Fruit fly (Drosophila melanogaster) ovary, adult (tissue): ENCODE results near the gene AIF.

Source experiments
- CG17801 ChIP-seq: fragments of 200-800 bp; optimal IDR thresholded peaks from 2 replicates; lab custom pipeline; 2019; ENCODE audit warnings: missing biosample characterization, mild to moderate bottlenecking, missing genetic modification characterization, moderate library complexity; ENCODE audit not compliant: partially characterized antibody

Gene AIF

DNA sequence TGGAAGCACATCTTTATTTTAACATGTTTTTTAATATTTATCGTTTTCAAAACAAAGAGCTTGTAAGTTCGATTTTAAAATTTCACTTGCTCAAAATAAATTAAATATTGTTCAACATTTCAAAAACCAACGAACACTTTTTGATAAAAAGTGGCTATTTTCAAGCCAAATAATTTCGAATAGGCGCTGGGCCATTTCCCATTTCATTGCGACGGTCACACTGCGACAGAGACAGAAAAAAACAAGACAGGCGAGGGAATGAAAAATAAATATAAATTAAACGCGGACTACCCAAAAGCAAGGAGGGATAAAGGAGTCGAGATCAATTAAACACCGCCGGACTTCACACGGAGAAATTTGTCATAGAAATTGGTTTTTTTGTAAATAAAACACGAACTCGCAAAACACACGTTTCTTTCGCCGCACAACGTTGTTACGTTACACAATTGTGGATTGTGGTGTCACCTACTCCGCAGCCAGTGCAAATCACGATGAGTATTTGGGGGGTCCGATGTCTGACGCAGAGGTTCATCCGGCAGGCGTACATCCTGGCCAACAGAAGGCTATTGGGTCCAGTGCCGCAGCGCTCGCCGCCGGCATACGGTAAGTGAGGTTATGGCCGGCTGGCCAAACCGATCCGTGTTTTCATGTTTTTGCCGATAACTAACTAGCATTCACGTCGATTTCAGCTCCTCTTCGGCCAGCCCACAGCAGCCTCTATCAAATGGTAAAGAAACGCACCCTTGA lies at the start of gene AIF:
Gene AIF (plus strand): TSS at position 211 of the 747 bp plus-strand sequence.
- TF ChIP-seq CG17801 = peak; percentile 3

DNA sequence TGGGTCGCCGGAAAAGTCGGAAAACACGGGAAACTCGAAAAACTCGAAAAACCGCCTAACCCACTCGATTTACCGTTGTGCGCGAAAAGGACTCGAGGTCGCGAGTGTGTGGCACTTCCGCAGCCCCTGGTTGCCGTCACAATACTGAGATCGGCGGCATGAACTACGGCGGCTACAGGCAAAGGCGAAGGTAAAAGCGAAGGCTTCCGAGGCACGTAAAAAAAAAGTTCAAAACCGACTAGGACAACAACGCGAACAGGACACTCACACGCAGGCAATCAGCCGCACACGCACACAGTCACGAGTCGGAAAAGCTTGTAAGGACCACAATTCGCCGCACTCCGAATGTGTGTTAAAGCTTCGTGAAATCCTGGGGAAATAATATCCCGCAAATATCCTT lies 41.8 kb upstream of the AIF start, which contains the start of gene dpr3:
Gene dpr3 (minus strand): TSS at position 133 of the 400 bp plus-strand sequence.
- no peak for TF ChIP-seq CG17801

DNA sequence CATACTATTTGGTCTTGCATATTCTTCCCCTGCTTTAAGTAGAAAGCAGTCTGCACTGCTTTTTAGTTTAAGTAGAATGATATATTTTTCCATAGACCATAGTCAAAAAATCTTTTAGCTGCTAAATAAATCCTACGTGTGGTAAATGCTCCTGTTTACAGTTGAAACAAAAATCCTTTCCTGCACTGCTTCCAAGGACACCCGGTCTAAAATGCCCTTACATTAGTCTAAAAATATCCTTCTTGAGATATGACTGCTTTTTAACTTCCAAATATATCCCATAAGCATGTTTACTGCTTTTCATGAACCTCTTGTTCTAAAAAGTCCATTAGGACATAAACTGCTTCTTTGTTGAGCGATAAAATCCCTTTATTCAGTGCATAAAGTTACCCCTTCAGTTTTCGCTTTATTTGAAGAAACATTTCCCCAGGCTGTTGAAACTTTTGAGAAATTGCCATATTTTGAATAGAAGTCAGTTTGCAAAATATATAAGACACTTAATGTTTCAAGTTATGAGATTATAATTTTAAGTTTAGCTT lies 41.1 kb upstream of the AIF start:
- no peak for TF ChIP-seq CG17801

DNA sequence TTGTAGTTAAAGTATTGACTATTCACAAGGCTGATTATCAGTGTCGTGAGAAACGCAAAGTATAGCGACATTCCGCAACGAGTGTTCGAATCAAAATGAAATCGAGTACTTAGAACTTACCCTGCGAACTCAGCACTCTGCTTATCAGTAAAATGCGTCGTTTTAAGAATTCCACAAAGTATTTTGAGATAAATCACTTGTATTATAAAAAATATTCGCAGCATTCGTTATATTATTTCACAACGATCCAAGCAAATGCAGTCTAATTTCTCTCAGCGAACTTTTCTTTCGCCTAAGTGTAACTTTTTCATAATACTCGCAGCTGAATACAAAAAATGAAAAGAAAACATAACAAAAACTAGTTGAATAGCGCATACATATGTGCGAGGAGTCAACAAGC lies 22.4 kb upstream of the AIF start, which contains the start of gene CG4259:
Gene CG4259 (minus strand): TSS at position 101 of the 400 bp plus-strand sequence.
- TF ChIP-seq CG17801 = no peak

DNA sequence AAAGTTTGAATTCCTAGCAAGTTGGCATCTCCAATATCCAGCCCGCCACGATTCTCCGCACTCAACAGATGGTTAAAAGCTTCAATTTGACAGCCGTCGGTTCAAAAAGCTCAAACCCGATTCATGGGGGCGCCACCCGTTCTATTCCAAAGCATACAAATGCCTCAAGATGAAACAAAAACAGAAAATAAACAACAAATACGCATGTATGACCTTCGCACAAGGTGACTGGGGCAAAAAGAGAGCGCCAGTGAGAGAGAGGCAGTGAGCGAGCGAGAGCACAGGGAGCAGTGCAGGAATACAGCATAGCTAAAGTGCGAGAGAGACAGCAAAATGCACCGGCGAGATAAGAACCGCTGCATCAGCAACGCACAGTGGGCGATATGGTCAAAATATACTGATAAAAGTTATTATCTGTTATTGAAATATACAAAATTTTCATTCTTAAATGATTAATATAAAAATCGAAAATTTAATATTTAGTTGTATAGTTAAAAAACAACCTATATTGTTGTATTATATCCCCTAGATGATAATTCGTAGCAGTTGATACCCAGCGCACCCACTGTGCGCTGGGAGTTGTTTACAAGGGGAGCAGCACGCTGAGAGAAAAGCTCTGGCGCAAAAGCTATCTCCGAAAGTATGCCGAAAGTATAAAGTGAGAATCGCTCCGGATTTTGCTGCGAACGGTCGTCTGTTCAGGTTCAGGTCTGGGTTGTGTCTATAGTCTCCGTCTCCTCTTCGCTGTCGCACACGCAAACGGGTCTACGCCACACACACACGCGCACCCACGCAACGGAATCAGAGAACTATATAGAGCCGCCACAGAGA lies 21.2 kb upstream of the AIF start, which contains the start of gene Glyp:
Gene Glyp (plus strand): TSS at position 657 of the 831 bp plus-strand sequence.
- TF ChIP-seq CG17801 = peak; percentile 99

DNA sequence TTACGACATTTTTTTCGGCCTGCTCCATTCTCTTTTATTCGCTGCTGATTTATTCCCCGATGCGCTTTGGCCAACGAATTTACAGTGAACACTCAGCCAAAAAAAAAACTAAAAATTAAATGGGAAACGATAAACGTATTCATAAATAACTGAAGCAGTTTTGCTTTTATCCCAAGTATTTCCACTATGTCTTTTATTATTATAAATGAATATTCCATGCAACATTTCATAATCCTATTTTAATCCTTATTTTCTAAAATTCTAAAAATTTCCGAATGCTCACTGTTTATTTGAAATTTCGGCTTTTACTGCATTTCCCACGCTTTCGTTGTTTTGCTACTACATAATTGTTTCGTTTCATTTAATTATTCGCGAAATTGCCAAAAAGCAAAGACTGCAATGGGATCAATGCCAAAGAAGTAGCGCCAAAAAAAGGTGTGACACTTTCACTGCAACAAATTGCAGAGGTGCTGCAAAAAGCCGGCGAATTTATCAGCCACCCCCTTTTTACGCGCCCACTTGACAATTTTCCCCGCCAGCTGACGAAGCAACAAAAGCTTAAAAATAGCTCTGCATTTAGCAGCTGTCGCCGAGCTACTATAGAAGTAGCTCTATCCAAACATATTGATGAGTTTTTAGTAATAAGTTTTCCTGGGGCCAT lies 20.0 kb upstream of the AIF start:
- TF ChIP-seq CG17801 = peak; percentile 69

DNA sequence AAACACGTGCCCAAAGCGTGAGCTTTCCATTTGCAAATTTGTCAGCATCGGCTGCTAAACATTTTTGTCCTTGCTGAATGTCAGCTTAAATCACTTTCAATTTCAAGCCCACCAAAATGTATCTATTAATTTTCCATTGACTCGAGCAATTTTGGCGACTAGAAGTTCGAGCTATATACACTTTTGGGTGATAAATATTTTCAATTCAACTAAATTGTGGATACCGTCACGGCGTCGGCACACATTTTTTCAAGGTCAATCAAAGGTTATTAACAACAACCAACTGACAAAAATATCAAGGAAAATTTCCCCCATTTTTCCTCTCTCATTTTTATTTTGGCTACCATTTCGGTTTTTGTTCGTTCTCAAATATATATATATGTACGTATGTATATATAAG lies 19.3 kb upstream of the AIF start:
- TF ChIP-seq CG17801 = no peak

DNA sequence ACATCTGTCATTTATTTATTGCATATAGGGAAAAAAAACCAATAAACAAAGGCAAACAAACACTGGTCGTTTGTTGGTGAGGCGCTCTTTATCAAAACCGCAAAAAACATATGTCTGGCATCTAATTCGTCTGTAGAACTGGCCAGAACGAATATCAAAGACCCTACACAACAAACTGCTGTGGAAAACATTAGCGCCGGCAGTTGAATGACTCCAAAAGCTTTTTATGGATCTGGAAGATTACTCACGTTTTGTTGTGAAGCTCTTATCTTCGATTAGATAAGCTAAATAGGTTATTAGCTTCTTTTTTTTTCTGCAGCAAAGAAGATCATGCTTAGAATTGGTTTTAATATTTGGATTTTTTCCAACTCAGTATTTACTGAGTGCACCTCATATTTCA lies 18.5 kb upstream of the AIF start:
- TF ChIP-seq CG17801 = no peak

DNA sequence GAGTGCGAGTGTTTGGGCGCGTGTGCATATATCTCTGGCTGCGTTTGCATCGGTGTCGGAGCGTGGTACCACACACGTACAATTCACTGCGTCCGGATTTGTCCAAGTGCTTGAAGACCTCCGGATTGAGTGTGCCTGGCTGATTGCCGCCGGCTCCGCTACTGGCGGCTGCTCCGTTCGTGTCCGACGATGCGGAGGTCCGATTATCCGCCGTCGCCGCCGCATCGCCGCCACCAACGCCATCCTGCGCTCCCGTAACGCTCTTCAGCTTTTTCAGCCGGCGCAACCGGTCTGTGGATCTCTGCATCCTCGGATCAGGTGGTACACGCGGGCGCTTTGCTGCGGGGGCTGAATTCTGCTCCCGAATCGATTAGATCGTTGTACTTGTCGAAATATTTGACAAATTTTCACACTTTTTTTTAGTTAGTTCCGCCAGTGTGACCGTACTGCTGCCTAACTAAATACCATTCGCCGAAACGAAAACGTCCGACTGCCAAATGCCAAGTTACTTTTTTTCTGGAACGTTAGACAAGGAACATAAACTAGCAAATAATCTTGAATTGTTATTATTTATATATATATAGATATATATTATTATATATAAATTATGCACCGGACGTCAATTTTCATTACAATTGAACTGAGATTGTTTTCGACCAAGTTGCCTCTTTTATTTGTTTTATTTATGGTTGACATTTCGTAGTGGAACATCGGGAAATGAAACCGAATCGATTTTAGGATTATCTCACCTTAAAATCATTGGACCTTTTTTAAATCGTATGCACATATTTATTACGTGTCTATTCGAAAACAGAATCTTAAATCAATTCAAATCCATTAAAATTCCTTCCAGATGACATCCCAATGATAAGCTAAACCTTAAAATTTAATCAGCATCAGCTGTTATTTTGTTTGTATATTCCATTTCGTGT lies 6.6 kb upstream of the AIF start, which contains the start of gene tho2:
Gene tho2 (minus strand): TSS at position 463 of the 932 bp plus-strand sequence.
- TF ChIP-seq CG17801 = no peak

DNA sequence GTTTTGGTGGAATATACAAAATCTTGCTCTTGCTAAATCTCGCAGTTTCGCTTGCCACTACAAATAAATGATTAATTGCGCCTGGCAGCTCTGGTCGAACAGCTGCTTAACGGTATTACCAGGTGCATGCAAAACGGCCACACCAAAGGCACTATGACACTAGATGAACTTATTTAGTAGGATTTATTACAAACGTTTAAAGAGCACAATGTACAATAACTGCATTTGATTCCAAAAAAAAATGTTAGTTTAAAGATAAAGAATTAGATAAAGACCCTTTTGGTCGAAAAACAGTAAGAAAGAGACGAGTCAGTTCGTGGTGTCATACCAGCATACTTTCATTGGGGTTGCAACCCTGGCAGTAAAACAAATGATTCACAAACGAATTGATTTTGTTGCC lies 4.3 kb upstream of the AIF start, which contains the start of the genes CG11723 and Tbcd:
Gene CG11723 (minus strand): TSS at position 68 of the 400 bp plus-strand sequence.
Gene Tbcd (plus strand): TSS at position 311 of the 400 bp plus-strand sequence.
- TF ChIP-seq CG17801 = peak; percentile 96

DNA sequence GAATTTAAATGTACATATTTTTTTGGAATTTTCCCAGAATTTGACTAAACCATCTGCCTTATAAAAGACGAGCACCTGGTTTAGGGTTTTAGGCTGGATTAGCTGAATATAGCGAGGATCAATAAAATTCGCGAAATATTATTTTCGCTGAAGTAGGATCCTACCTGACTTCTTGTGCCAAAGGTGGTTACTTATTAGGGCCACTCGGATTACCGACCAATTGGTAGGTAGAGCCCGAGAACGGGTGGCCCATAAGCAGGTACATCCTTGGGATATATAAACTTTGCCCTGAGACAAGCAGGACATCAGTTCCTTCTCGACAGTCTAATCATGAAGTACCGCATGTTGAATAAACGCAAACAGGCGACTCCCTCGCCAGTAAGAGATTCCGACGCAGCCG lies 3.9 kb downstream of the AIF start, which contains the start of gene CG15382:
Gene CG15382 (plus strand): TSS at position 301 of the 400 bp plus-strand sequence.
- TF ChIP-seq CG17801 = no peak

DNA sequence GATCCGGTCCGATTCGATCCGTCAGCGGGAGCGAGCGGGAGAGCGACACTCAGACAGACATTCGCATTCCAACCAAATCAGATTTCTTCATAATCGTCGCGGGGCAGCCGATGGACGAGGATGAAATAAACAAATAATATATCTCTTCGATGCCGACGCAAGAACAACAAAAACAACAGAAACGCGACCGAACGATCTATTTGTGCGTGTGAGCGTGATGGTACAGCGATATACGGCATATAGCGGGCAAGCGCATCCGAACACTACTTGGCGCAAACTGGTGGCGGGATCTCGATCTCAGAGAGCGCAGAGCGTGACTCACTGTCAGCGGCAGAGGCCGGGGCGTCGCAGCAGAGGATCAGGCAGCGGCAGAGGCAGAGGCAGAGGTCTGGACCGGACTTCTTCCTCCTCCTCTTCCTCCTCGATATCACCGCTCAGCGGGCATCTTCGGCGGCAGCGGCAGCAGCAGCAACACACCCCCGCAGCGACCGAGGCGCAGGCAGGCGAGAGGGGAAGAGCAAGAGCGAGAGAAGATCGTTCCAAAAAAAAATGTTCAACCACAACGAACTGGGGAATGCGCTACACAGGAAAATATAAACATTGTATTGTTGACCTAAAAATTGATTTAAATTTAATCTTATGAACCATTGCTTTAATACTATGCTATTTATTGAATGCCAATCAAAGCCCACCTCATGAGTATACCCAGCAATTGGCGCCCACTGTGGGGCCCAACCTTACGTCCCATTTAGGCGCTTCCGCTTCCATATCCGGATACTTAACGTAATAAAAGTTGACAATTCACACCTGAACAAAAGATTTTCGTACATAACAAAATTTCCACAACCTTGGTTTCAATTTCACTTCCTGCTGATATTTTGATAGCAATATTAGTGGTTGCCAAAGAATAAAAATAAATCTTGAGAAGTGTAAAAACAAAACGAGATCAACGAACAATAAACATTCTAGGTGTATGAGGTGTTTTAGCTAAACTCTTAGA lies 10.0 kb downstream of the AIF start:
- TF ChIP-seq CG17801 = no peak

DNA sequence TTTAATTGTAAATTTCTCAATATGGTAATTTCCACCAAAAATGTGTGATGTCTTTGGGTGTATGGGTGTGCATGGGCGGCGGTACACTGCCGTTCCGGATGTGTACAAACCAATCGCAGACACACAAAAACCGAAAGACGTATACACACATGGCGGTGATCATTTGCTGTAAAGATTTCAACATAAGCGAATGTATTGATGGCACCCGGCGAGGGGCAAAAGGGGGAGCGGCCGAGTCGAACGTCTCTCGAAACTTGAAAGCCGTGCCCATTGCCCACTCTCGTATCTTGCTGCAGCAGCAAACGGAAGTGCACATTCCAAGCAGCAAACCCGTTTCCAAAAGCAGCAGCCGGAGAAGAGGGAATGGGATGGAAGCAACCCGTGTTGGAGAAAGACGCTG lies 10.7 kb downstream of the AIF start:
- TF ChIP-seq CG17801 = no peak
